Fruit fly (Drosophila melanogaster) whole organism, wandering third instar larva: ENCODE results near the gene PGAP2.

Experiments
- CG32264 ChIP-seq: fragments of 200-800 bp; sonication (Bioruptor generic); optimal IDR thresholded peaks from 2 replicates; lab custom pipeline; 2016; ENCODE audit warnings: missing biosample characterization, missing genetic modification characterization
- CrebA ChIP-seq: fragments of 200-800 bp; sonication (Bioruptor generic); optimal IDR thresholded peaks from 2 replicates; lab custom pipeline; 2016; ENCODE audit warnings: missing biosample characterization, mild to moderate bottlenecking, missing genetic modification characterization, borderline replicate concordance
- GATAd ChIP-seq: sonication (Bioruptor generic); optimal IDR thresholded peaks from 2 replicates; lab custom pipeline; 2016; ENCODE audit warnings: missing biosample characterization, missing genetic modification characterization
- Hnf4 ChIP-seq: fragments of 200-800 bp; sonication (Bioruptor generic); optimal IDR thresholded peaks from 2 replicates; lab custom pipeline; 2016; ENCODE audit warnings: missing biosample characterization, mild to moderate bottlenecking, missing genetic modification characterization
- Hr78 ChIP-seq: fragments of >200 bp; optimal IDR thresholded peaks from 2 replicates; lab custom pipeline; 2017; ENCODE audit warnings: missing biosample characterization, missing genetic modification characterization
- Hr83 ChIP-seq: fragments of 200-300 bp; sonication (Bioruptor generic); optimal IDR thresholded peaks from 2 replicates; lab custom pipeline; 2016; ENCODE audit warnings: missing biosample characterization, mild to moderate bottlenecking, missing genetic modification characterization, moderate library complexity; ENCODE audit not compliant: poor library complexity, severe bottlenecking
- Myc ChIP-seq: fragments of >200 bp; optimal IDR thresholded peaks from 2 replicates; lab custom pipeline; 2017
- Sp1 ChIP-seq: fragments of 200-800 bp; sonication (Bioruptor generic); optimal IDR thresholded peaks from 3 replicates; lab custom pipeline; 2019; ENCODE audit warnings: missing biosample characterization, mild to moderate bottlenecking, missing genetic modification characterization, moderate library complexity
- dmrt93B ChIP-seq: fragments of 200-800 bp; sonication (Bioruptor generic); optimal IDR thresholded peaks from 2 replicates; lab custom pipeline; 2018; ENCODE audit warnings: missing biosample characterization, mild to moderate bottlenecking, missing genetic modification characterization
- ey ChIP-seq: fragments of 200-800 bp; sonication (Bioruptor generic); optimal IDR thresholded peaks from 2 replicates; lab custom pipeline; 2016; ENCODE audit warnings: missing biosample characterization, missing genetic modification characterization
- foxo ChIP-seq, 2 experiments: fragments of 200-800 bp; sonication (Bioruptor generic); optimal IDR thresholded peaks; 2 replicates in 1 of 2; 3 replicates in 1 of 2; lab custom pipeline; 2016 to 2017; ENCODE audit warnings: missing biosample characterization in 2 of 2, missing genetic modification characterization in 2 of 2
- fru ChIP-seq: fragments of 200-800 bp; sonication (Bioruptor generic); optimal IDR thresholded peaks from 3 replicates; lab custom pipeline; 2016; ENCODE audit warnings: missing biosample characterization, mild to moderate bottlenecking, missing genetic modification characterization
- jim ChIP-seq: fragments of 175-275, 200-325 bp; sonication (Bioruptor generic); optimal IDR thresholded peaks from 2 replicates; lab custom pipeline; 2016; ENCODE audit warnings: missing biosample characterization, mild to moderate bottlenecking, missing genetic modification characterization
- pan ChIP-seq: fragments of >200 bp; optimal IDR thresholded peaks from 2 replicates; lab custom pipeline; 2017
- psq ChIP-seq: fragments of 200-800 bp; sonication (Bioruptor generic); optimal IDR thresholded peaks from 3 replicates; lab custom pipeline; 2017; ENCODE audit warnings: missing biosample characterization, mild to moderate bottlenecking, missing genetic modification characterization, moderate library complexity
- sage ChIP-seq: fragments of 200-800 bp; sonication (Bioruptor generic); optimal IDR thresholded peaks from 2 replicates; lab custom pipeline; 2016; ENCODE audit warnings: missing biosample characterization, mild to moderate bottlenecking, missing genetic modification characterization
- sv ChIP-seq: fragments of 200-800 bp; sonication (Bioruptor generic); optimal IDR thresholded peaks from 3 replicates; lab custom pipeline; 2016; ENCODE audit warnings: missing biosample characterization, missing genetic modification characterization
- woc ChIP-seq: sonication (Bioruptor generic); optimal IDR thresholded peaks from 2 replicates; lab custom pipeline; 2016; ENCODE audit warnings: missing biosample characterization, mild to moderate bottlenecking, missing genetic modification characterization

Gene PGAP2

DNA sequence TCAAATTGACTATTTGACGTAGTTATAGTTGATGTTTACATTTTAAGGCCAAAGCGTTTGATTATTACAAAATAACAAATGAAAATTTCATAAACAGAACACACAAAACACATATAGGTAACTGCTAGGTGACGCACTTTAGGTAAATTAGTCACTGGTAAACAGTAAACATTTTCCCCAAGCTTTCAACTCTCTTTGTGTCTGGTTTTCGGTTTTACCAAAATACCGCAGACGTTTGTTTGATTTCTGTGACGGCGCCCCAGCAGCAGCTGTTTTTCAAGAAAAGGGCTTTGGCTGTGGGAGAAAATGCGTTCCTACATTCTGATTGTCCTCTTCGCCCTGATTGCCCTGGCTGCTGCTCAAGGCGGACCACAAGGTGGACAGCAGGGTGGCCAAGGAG lies 43.1 kb downstream of the PGAP2 start, which contains the start of gene CG13946:
CG13946 (plus strand) TSS at position 301 of the 400 bp plus-strand sequence.
- TF ChIP-seq ey (GFP tag; lab: Kevin White, UChicago) (no peak), sv (no peak), CG32264 (GFP tag; lab: Kevin White, UChicago) (no peak), Myc (lab: Kevin White, UChicago) (no peak), psq (no peak), Sp1 (GFP tag; lab: Kevin White, UChicago) (no peak), sage (GFP tag; lab: Kevin White, UChicago) (no peak), Hnf4 (no peak), GATAd (GFP tag; lab: Kevin White, UChicago) (no peak), pan (lab: Kevin White, UChicago) (no peak), dmrt93B (GFP tag; lab: Kevin White, UChicago) (no peak), woc (no peak), fru (GFP tag; lab: Kevin White, UChicago) (no peak)
- TF ChIP-seq, all 38 proteins: peak for 0

DNA sequence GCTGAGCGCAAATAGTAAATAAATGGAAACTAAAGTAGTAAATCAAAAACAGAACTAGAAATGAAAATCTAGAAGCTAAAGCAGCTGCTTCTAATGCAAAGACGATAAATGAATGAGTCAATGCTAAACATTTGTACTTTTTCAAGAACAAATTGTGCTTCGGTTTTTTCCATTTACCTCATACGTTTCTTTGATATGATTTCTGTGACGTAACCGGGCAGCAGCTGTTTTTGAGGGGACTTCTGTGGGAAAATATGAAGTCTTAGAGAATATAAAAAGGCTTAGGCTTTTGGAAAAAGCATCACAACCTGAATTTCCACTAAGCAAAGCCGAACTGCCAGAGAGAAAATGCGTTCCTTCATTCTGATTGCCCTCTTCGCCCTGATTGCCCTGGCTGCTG lies 46.1 kb downstream of the PGAP2 start, which contains the start of gene CG12506:
CG12506 (plus strand) TSS at position 301 of the 400 bp plus-strand sequence.
- no peak for TF ChIP-seq sage (GFP tag; lab: Kevin White, UChicago)
- no peak for TF ChIP-seq pan (lab: Kevin White, UChicago)
- no peak for TF ChIP-seq foxo (GFP tag; optimal IDR thresholded peaks at IDR 0.05; lab: Kevin White, UChicago)
- no peak for TF ChIP-seq CrebA (GFP tag; lab: Kevin White, UChicago)
- TF ChIP-seq Sp1 (GFP tag; lab: Kevin White, UChicago) = no peak
- no peak for TF ChIP-seq Hr83
- TF ChIP-seq dmrt93B (GFP tag; lab: Kevin White, UChicago) = no peak
- no peak for TF ChIP-seq Hr78 (GFP tag; lab: Kevin White, UChicago)
- no peak for TF ChIP-seq jim
